Worm (Caenorhabditis elegans) whole organism, L3 larva: ENCODE results near the gene mdt-9.

ENCODE experiments used
- aly-2 ChIP-seq: fragments of 150-350 bp; optimal IDR thresholded peaks from 2 replicates; lab custom pipeline; 2014; ENCODE audit warnings: missing biosample characterization, missing genetic modification characterization
- ama-1 ChIP-seq: fragments of 150-350 bp; optimal IDR thresholded peaks from 2 replicates; lab custom pipeline; 2018
- elt-1 ChIP-seq: fragments of 150-350 bp; optimal IDR thresholded peaks from 2 replicates; lab custom pipeline; 2014; ENCODE audit warnings: missing biosample characterization, missing genetic modification characterization
- nhr-11 ChIP-seq: fragments of 150-350 bp; optimal IDR thresholded peaks from 2 replicates; lab custom pipeline; 2014; ENCODE audit warnings: missing biosample characterization, missing genetic modification characterization
- nhr-237 ChIP-seq: fragments of 150-350 bp; optimal IDR thresholded peaks from 2 replicates; lab custom pipeline; 2014; ENCODE audit warnings: missing biosample characterization, missing genetic modification characterization
- pha-4 ChIP-seq: fragments of 150-350 bp; optimal IDR thresholded peaks from 2 replicates; lab custom pipeline; 2014; ENCODE audit warnings: missing biosample characterization, missing genetic modification reagents, missing genetic modification characterization
- pqm-1 ChIP-seq: fragments of 150-350 bp; optimal IDR thresholded peaks from 2 replicates; lab custom pipeline; 2017; ENCODE audit warnings: missing biosample characterization, missing genetic modification characterization, inconsistent platforms
- snpc-4 ChIP-seq: fragments of 150-350 bp; optimal IDR thresholded peaks from 2 replicates; lab custom pipeline; 2014; ENCODE audit warnings: missing biosample characterization, missing genetic modification characterization
- unc-39 ChIP-seq: sonication (generic microtip); optimal IDR thresholded peaks from 4 replicates; lab custom pipeline; 2017; ENCODE audit warnings: missing biosample characterization, missing genetic modification characterization

DNA sequence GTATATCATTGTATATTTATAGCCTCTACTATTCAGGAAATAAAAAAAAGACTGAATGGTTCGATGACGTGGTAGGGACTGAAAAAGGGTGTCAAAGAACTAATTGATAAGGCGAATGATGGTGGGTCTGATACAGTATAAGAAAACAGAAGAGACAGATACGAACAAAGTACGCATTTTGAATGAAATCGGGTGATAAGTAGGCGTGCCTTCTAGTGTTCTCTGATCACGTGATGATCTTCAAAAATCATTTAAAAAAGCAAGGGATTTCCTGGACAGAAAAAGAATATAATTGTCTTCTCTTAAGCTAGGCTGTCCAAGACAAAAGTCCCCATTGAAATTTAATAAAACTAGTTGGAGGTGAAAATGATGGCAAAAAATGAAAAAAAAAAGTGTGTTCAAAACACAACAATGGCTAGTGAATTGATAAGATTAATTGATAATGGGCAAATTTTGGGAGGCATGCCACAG, 7.1 kb downstream of the mdt-9 start:
- TF ChIP-seq nhr-11 (tag; lab: Kevin White, UChicago) (no peak), elt-1 (tag; lab: Kevin White, UChicago) (no peak), nhr-237 (tag; lab: Kevin White, UChicago) (no peak), snpc-4 (no peak), unc-39 (no peak), pqm-1 (tag; lab: Kevin White, UChicago) (peak; percentile 92), ama-1 (lab: Kevin White, UChicago) (no peak), pha-4 (no peak), aly-2 (no peak)
